Fruit fly (Drosophila melanogaster): ENCODE data around the gene CG11342.

- TF ChIP-seq CG11617 (GFP tag; optimal IDR thresholded peaks at IDR 0.05): no peak
- no peak for TF ChIP-seq ovo (GFP tag; optimal IDR thresholded peaks at IDR 0.05)
- TF ChIP-seq Mnt (GFP tag; optimal IDR thresholded peaks at IDR 0.05): no peak
- no peak for TF ChIP-seq CG33017 (tag; optimal IDR thresholded peaks at IDR 0.05)
- no peak for TF ChIP-seq Clk (GFP tag; optimal IDR thresholded peaks at IDR 0.05)
- TF ChIP-seq bab1 (GFP tag; optimal IDR thresholded peaks at IDR 0.05): no peak
- TF ChIP-seq CG7101 (tag; optimal IDR thresholded peaks at IDR 0.05): no peak
- TF ChIP-seq tj (GFP tag; optimal IDR thresholded peaks at IDR 0.05): no peak
- TF ChIP-seq kay (GFP tag; ENCODE audit: borderline replicate concordance): peak; percentile 11
- no peak for TF ChIP-seq CG14711 (tag; optimal IDR thresholded peaks at IDR 0.05)
- no peak for TF ChIP-seq Hr96 (GFP tag; optimal IDR thresholded peaks at IDR 0.05)
- TF ChIP-seq cnc (optimal IDR thresholded peaks at IDR 0.05): no peak
- TF ChIP-seq CG12768 (GFP tag; optimal IDR thresholded peaks at IDR 0.05): no peak
- TF ChIP-seq cic (GFP tag; optimal IDR thresholded peaks at IDR 0.05): no peak
These were observed 26.2 kb downstream of the CG11342 start for dm6 chr3L:4341078-4341477.
